Comparison of ENCODE assay signal across 1 fruit fly cellular context in the genomic region with DNA sequence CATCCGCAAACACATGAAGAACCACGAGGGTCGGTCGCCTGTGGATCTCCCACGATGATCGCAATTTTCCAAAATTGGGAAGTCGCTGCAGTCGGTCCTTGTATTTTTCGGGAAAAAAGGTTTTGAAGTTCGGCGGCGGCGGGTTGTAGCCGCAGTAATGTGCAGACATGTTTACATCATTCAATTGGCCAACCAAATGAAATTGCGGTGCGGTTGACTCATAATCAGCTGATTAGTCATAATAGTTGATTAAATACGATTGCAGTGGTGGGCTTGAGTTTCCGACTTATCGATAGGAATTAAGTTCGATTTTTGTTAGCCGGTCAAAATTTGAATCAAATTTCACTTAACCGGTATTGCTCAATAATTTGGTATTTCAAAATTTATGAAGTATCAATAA.
TF ChIP-seq lines count a peak whose summit lies in the region.

A gene (minus strand): TSS at position 229 of the 400 bp plus-strand sequence.

TF ChIP-seq in whole organism, embryonic, 481 proteins besides CTCF, POLR2A, EP300 and RAD21 (continued from another document):
- TF ChIP-seq CG8944 (GFP tag; optimal IDR thresholded peaks at IDR 0.05; lab: Kevin White, UChicago) (no peak), Elba2 (GFP tag; optimal IDR thresholded peaks at IDR 0.05; lab: Kevin White, UChicago) (no peak), vvl (GFP tag; IDR thresholded peaks at IDR 0.05; lab: Robert Waterston, UW) (0 out of 2 replicates have a peak, but pooled peaks have one; percentile 20), CrebB (tag; optimal IDR thresholded peaks at IDR 0.05; lab: Kevin White, UChicago) (peak; percentile 20), tll (GFP tag; optimal IDR thresholded peaks at IDR 0.05; lab: Kevin White, UChicago) (no peak), unpg (GFP tag; optimal IDR thresholded peaks at IDR 0.05; lab: Kevin White, UChicago) (no peak), stwl (tag; optimal IDR thresholded peaks at IDR 0.05; lab: Kevin White, UChicago) (peak; percentile 53), sim (GFP tag; IDR thresholded peaks at IDR 0.05; lab: Robert Waterston, UW) (no peak), luna (GFP tag; optimal IDR thresholded peaks at IDR 0.05; lab: Kevin White, UChicago) (no peak), chif (GFP tag; optimal IDR thresholded peaks at IDR 0.05; lab: Kevin White, UChicago) (no peak), CG4424 (GFP tag; optimal IDR thresholded peaks at IDR 0.05; lab: Kevin White, UChicago) (no peak), dmrt11E (tag; optimal IDR thresholded peaks at IDR 0.05; lab: Kevin White, UChicago) (no peak), H15 (GFP tag; IDR thresholded peaks at IDR 0.05; lab: Robert Waterston, UW) (no peak), Vsx1 (GFP tag; optimal IDR thresholded peaks at IDR 0.05; lab: Kevin White, UChicago) (no peak), lov (optimal IDR thresholded peaks at IDR 0.05; lab: Kevin White, UChicago) (no peak), lov (GFP tag; IDR thresholded peaks at IDR 0.05; lab: Robert Waterston, UW) (no peak), tio (GFP tag; optimal IDR thresholded peaks at IDR 0.05; lab: Kevin White, UChicago) (no peak), pita (GFP tag; optimal IDR thresholded peaks at IDR 0.05; lab: Kevin White, UChicago) (no peak), zen2 (GFP tag; IDR thresholded peaks at IDR 0.05; lab: Robert Waterston, UW; ENCODE audit: partially characterized antibody) (peak; percentile 56; the same call in 1 of the 3 replicates), lbe (GFP tag; optimal IDR thresholded peaks at IDR 0.05; lab: Kevin White, UChicago) (no peak), Hmr (GFP tag; optimal IDR thresholded peaks at IDR 0.05; lab: Kevin White, UChicago) (no peak), zen (tag; optimal IDR thresholded peaks at IDR 0.05; lab: Kevin White, UChicago) (no peak), ham (GFP tag; IDR thresholded peaks at IDR 0.05; lab: Robert Waterston, UW) (no peak), CG5953 (GFP tag; IDR thresholded peaks at IDR 0.05; lab: Robert Waterston, UW) (no peak), gt (GFP tag; IDR thresholded peaks at IDR 0.05; lab: Robert Waterston, UW) (no peak), br (optimal IDR thresholded peaks at IDR 0.05; lab: Kevin White, UChicago) (no peak), CG33557 (GFP tag; optimal IDR thresholded peaks at IDR 0.05; lab: Kevin White, UChicago) (no peak), jing (GFP tag; optimal IDR thresholded peaks at IDR 0.05; lab: Kevin White, UChicago) (no peak), Gug (GFP tag; IDR thresholded peaks at IDR 0.05; lab: Robert Waterston, UW) (no peak), caup (GFP tag; optimal IDR thresholded peaks at IDR 0.05; lab: Kevin White, UChicago; ENCODE audit: severe bottlenecking) (no peak), CG6175 (GFP tag; IDR thresholded peaks at IDR 0.05; lab: Robert Waterston, UW) (no peak), Deaf1 (tag; optimal IDR thresholded peaks at IDR 0.05; lab: Kevin White, UChicago) (no peak), Lhr (GFP tag; optimal IDR thresholded peaks at IDR 0.05; lab: Kevin White, UChicago) (no peak), MTF-1 (GFP tag; optimal IDR thresholded peaks at IDR 0.05; lab: Kevin White, UChicago; ENCODE audit: borderline replicate concordance) (no peak), CG2129 (GFP tag; IDR thresholded peaks at IDR 0.05; lab: Robert Waterston, UW; ENCODE audit: partially characterized antibody) (no peak), Dad (GFP tag; optimal IDR thresholded peaks at IDR 0.05; lab: Kevin White, UChicago) (no peak), en (GFP tag; optimal IDR thresholded peaks at IDR 0.05; lab: Kevin White, UChicago) (no peak), CG8089 (GFP tag; optimal IDR thresholded peaks at IDR 0.05; lab: Kevin White, UChicago) (no peak), slou (GFP tag; optimal IDR thresholded peaks at IDR 0.05; lab: Kevin White, UChicago) (no peak), Ada2b (GFP tag; IDR thresholded peaks at IDR 0.05; lab: Robert Waterston, UW) (no peak), unc-4 (GFP tag; IDR thresholded peaks at IDR 0.05; lab: Robert Waterston, UW; ENCODE audit: partially characterized antibody) (peak; percentile 70), CG2116 (GFP tag; optimal IDR thresholded peaks at IDR 0.05; lab: Kevin White, UChicago) (peak; percentile 96), bowl (GFP tag; IDR thresholded peaks at IDR 0.05; lab: Robert Waterston, UW) (no peak), vnd (GFP tag; IDR thresholded peaks at IDR 0.05; lab: Robert Waterston, UW; ENCODE audit: partially characterized antibody) (peak; percentile 34; the same call in 1 of the 3 replicates), Nf-YB (GFP tag; optimal IDR thresholded peaks at IDR 0.05; lab: Kevin White, UChicago) (no peak), amos (GFP tag; IDR thresholded peaks at IDR 0.05; lab: Robert Waterston, UW; ENCODE audit: partially characterized antibody) (peak; percentile 63; the same call in 1 of the 2 replicates), Side (GFP tag; optimal IDR thresholded peaks at IDR 0.05; lab: Kevin White, UChicago) (peak; percentile 1), sima (GFP tag; optimal IDR thresholded peaks at IDR 0.05; lab: Kevin White, UChicago) (no peak), CG15269 (tag; optimal IDR thresholded peaks at IDR 0.05; lab: Kevin White, UChicago) (no peak), CG17568 (GFP tag; optimal IDR thresholded peaks at IDR 0.05; lab: Kevin White, UChicago) (no peak), CG11560 (tag; IDR thresholded peaks at IDR 0.05; lab: Robert Waterston, UW) (no peak), CG7786 (GFP tag; optimal IDR thresholded peaks at IDR 0.05; lab: Kevin White, UChicago) (no peak), Hr51 (GFP tag; optimal IDR thresholded peaks at IDR 0.05; lab: Kevin White, UChicago) (no peak), CG16863 (GFP tag; optimal IDR thresholded peaks at IDR 0.05; lab: Kevin White, UChicago) (no peak), kah (GFP tag; optimal IDR thresholded peaks at IDR 0.05; lab: Kevin White, UChicago) (no peak), CG11696 (GFP tag; IDR thresholded peaks at IDR 0.05; lab: Robert Waterston, UW) (no peak), tup (GFP tag; optimal IDR thresholded peaks at IDR 0.05; lab: Kevin White, UChicago) (no peak), gro (GFP tag; optimal IDR thresholded peaks at IDR 0.05; lab: Kevin White, UChicago) (no peak), hb (GFP tag; IDR thresholded peaks at IDR 0.05; lab: Robert Waterston, UW; ENCODE audit: partially characterized antibody) (no peak), Lpt (GFP tag; optimal IDR thresholded peaks at IDR 0.05; lab: Kevin White, UChicago) (no peak), Dip2 (GFP tag; IDR thresholded peaks at IDR 0.05; lab: Robert Waterston, UW) (no peak), dan (GFP tag; IDR thresholded peaks at IDR 0.05; lab: Robert Waterston, UW) (no peak), Max (GFP tag; optimal IDR thresholded peaks at IDR 0.05; lab: Kevin White, UChicago) (no peak), CG4820 (GFP tag; optimal IDR thresholded peaks at IDR 0.05; lab: Kevin White, UChicago) (no peak), Adf1 (GFP tag; IDR thresholded peaks at IDR 0.05; lab: Robert Waterston, UW) (no peak), BtbVII (GFP tag; optimal IDR thresholded peaks at IDR 0.05; lab: Kevin White, UChicago) (no peak), stc (GFP tag; IDR thresholded peaks at IDR 0.05; lab: Robert Waterston, UW) (no peak), eve (GFP tag; optimal IDR thresholded peaks at IDR 0.05; lab: Kevin White, UChicago) (no peak), CG32772 (GFP tag; IDR thresholded peaks at IDR 0.05; lab: Robert Waterston, UW) (no peak), CG12659 (GFP tag; optimal IDR thresholded peaks at IDR 0.05; lab: Kevin White, UChicago) (peak; percentile 28), inv (GFP tag; IDR thresholded peaks at IDR 0.05; lab: Robert Waterston, UW; ENCODE audit: partially characterized antibody) (0 out of 2 replicates have a peak, but pooled peaks have one; percentile 15), Dip3 (GFP tag; optimal IDR thresholded peaks at IDR 0.05; lab: Kevin White, UChicago) (no peak), Atf-2 (GFP tag; optimal IDR thresholded peaks at IDR 0.05; lab: Kevin White, UChicago) (no peak), CG6254 (GFP tag; optimal IDR thresholded peaks at IDR 0.05; lab: Kevin White, UChicago) (no peak), disco-r (GFP tag; optimal IDR thresholded peaks at IDR 0.05; lab: Kevin White, UChicago) (no peak), HmgD (GFP tag; optimal IDR thresholded peaks at IDR 0.05; lab: Kevin White, UChicago) (no peak), CG6813 (GFP tag; optimal IDR thresholded peaks at IDR 0.05; lab: Kevin White, UChicago) (no peak), Awh (GFP tag; IDR thresholded peaks at IDR 0.05; lab: Robert Waterston, UW) (no peak), CG34422 (GFP tag; IDR thresholded peaks at IDR 0.05; lab: Robert Waterston, UW) (no peak), CoRest (tag; optimal IDR thresholded peaks at IDR 0.05; lab: Kevin White, UChicago) (no peak), Dek (tag; optimal IDR thresholded peaks at IDR 0.05; lab: Kevin White, UChicago) (no peak), CG8478 (optimal IDR thresholded peaks at IDR 0.05; lab: Kevin White, UChicago) (no peak), CG6765 (GFP tag; optimal IDR thresholded peaks at IDR 0.05; lab: Kevin White, UChicago) (no peak), CG12299 (tag; optimal IDR thresholded peaks at IDR 0.05; lab: Kevin White, UChicago) (no peak), CG3726 (GFP tag; IDR thresholded peaks at IDR 0.05; lab: Robert Waterston, UW) (no peak), Doc2 (GFP tag; IDR thresholded peaks at IDR 0.05; lab: Robert Waterston, UW) (no peak), CG32767 (GFP tag; IDR thresholded peaks at IDR 0.05; lab: Robert Waterston, UW) (no peak), onecut (GFP tag; IDR thresholded peaks at IDR 0.05; lab: Robert Waterston, UW) (no peak), dpn (GFP tag; optimal IDR thresholded peaks at IDR 0.05; lab: Kevin White, UChicago) (no peak), CG10366 (GFP tag; IDR thresholded peaks at IDR 0.05; lab: Robert Waterston, UW) (no peak), CG7928 (GFP tag; optimal IDR thresholded peaks at IDR 0.05; lab: Kevin White, UChicago) (no peak), fd96Cb (tag; optimal IDR thresholded peaks at IDR 0.05; lab: Kevin White, UChicago) (no peak), ci (GFP tag; IDR thresholded peaks at IDR 0.05; lab: Robert Waterston, UW) (0 out of 3 replicates have a peak, but pooled peaks have one; percentile 9), zfh1 (GFP tag; IDR thresholded peaks at IDR 0.05; lab: Robert Waterston, UW) (no peak), CG1233 (GFP tag; optimal IDR thresholded peaks at IDR 0.05; lab: Kevin White, UChicago) (no peak), fd102C (GFP tag; optimal IDR thresholded peaks at IDR 0.05; lab: Kevin White, UChicago) (no peak), YL-1 (GFP tag; optimal IDR thresholded peaks at IDR 0.05; lab: Kevin White, UChicago) (peak; percentile 12), Hand (GFP tag; optimal IDR thresholded peaks at IDR 0.05; lab: Kevin White, UChicago) (no peak), CG11398 (GFP tag; optimal IDR thresholded peaks at IDR 0.05; lab: Kevin White, UChicago) (no peak), CG17186 (GFP tag; optimal IDR thresholded peaks at IDR 0.05; lab: Kevin White, UChicago) (no peak), CG3995 (GFP tag; optimal IDR thresholded peaks at IDR 0.05; lab: Kevin White, UChicago) (no peak), jumu (GFP tag; optimal IDR thresholded peaks at IDR 0.05; lab: Kevin White, UChicago) (no peak), jigr1 (GFP tag; IDR thresholded peaks at IDR 0.05; lab: Robert Waterston, UW) (no peak), CG14965 (GFP tag; optimal IDR thresholded peaks at IDR 0.05; lab: Kevin White, UChicago; ENCODE audit: borderline replicate concordance) (no peak), trem (tag; optimal IDR thresholded peaks at IDR 0.05; lab: Kevin White, UChicago) (peak; percentile 23), BEAF-32 (GFP tag; optimal IDR thresholded peaks at IDR 0.05; lab: Kevin White, UChicago) (peak; percentile 65), wdn (GFP tag; IDR thresholded peaks at IDR 0.05; lab: Robert Waterston, UW) (no peak), hth (optimal IDR thresholded peaks at IDR 0.05; lab: Kevin White, UChicago) (no peak), E2f2 (GFP tag; IDR thresholded peaks at IDR 0.05; lab: Robert Waterston, UW) (peak; percentile 91)
